Fruit fly (Drosophila melanogaster) whole organism: Measurements from ENCODE around the gene CG31778.

Experiments
- CG8478 ChIP-seq: fragments of >200 bp; optimal IDR thresholded peaks from 2 replicates; lab custom pipeline; 2018; ENCODE audit warnings: inconsistent platforms
- Dll ChIP-seq: fragments of >200 bp; optimal IDR thresholded peaks from 2 replicates; lab custom pipeline; 2017
- EcR ChIP-seq, 2 experiments: fragments of >200 bp; optimal IDR thresholded peaks; 2 replicates each; lab custom pipeline; 2017; ENCODE audit warnings: missing biosample characterization in 2 of 2, missing genetic modification characterization in 2 of 2, missing genetic modification reagents in 2 of 2
- pan ChIP-seq: fragments of >200 bp; optimal IDR thresholded peaks from 2 replicates; lab custom pipeline; 2017
- psq ChIP-seq: fragments of >200 bp; optimal IDR thresholded peaks from 2 replicates; lab custom pipeline; 2017
- usp ChIP-seq: fragments of >200 bp; optimal IDR thresholded peaks from 2 replicates; lab custom pipeline; 2017; ENCODE audit warnings: missing biosample characterization, missing genetic modification characterization, mixed read lengths

CG31778 gene

dm6 chr2L:3668451-3668850 is 36.8 kb downstream of the CG31778 start, which contains the start of gene Sfp24Ba:
TSS of gene Sfp24Ba (minus strand) at chr2L:3668551.
- TF ChIP-seq Dll (no peak), pan (lab: Kevin White, UChicago) (no peak), EcR (GFP tag; optimal IDR thresholded peaks at IDR 0.05; lab: Kevin White, UChicago) (no peak), CG8478 (lab: Kevin White, UChicago) (no peak), psq (lab: Kevin White, UChicago) (no peak), usp (GFP tag; lab: Kevin White, UChicago) (no peak)

- TF ChIP-seq psq (lab: Kevin White, UChicago) (no peak), CG8478 (lab: Kevin White, UChicago) (no peak), pan (lab: Kevin White, UChicago) (no peak), Dll (no peak), usp (GFP tag; lab: Kevin White, UChicago) (no peak), EcR (GFP tag; optimal IDR thresholded peaks at IDR 0.05; lab: Kevin White, UChicago) (no peak)
Observed at dm6 chr2L:3662307-3662795, 42.9 kb downstream of the CG31778 start, which contains the start of gene Drgx. TSS of gene Drgx (plus strand) at chr2L:3662745.

- TF ChIP-seq Dll: no peak
- TF ChIP-seq EcR (GFP tag; optimal IDR thresholded peaks at IDR 0.05; lab: Kevin White, UChicago): no peak
- TF ChIP-seq pan (lab: Kevin White, UChicago): no peak
- TF ChIP-seq psq (lab: Kevin White, UChicago): no peak
- no peak for TF ChIP-seq usp (GFP tag; lab: Kevin White, UChicago)
- TF ChIP-seq CG8478 (lab: Kevin White, UChicago): no peak
Observed at dm6 chr2L:3657349-3658142, 47.7 kb downstream of the CG31778 start.

dm6 chr2L:3656667-3657066 is 48.6 kb downstream of the CG31778 start, which contains the start of gene for:
TSS of gene for (minus strand) at chr2L:3656953.
- no peak for TF ChIP-seq EcR (GFP tag; optimal IDR thresholded peaks at IDR 0.05; lab: Kevin White, UChicago)
- TF ChIP-seq pan (lab: Kevin White, UChicago): no peak
- no peak for TF ChIP-seq usp (GFP tag; lab: Kevin White, UChicago)
- no peak for TF ChIP-seq Dll
- no peak for TF ChIP-seq psq (lab: Kevin White, UChicago)
- no peak for TF ChIP-seq CG8478 (lab: Kevin White, UChicago)

- TF ChIP-seq CG8478 (lab: Kevin White, UChicago) (no peak), psq (lab: Kevin White, UChicago) (no peak), usp (GFP tag; lab: Kevin White, UChicago) (no peak), EcR (GFP tag; optimal IDR thresholded peaks at IDR 0.05; lab: Kevin White, UChicago) (no peak), Dll (no peak), pan (lab: Kevin White, UChicago) (no peak)
Observed at dm6 chr2L:3655698-3656105, 49.6 kb downstream of the CG31778 start.

dm6 chr2L:3654956-3655618 is 50.2 kb downstream of the CG31778 start:
- no peak for TF ChIP-seq usp (GFP tag; lab: Kevin White, UChicago)
- no peak for TF ChIP-seq CG8478 (lab: Kevin White, UChicago)
- no peak for TF ChIP-seq Dll
- TF ChIP-seq pan (lab: Kevin White, UChicago): no peak
- no peak for TF ChIP-seq psq (lab: Kevin White, UChicago)
- TF ChIP-seq EcR (GFP tag; optimal IDR thresholded peaks at IDR 0.05; lab: Kevin White, UChicago): no peak
